Worm (Caenorhabditis elegans) whole organism, L2 larva: ENCODE results near the gene algn-2.

Experiments used
- aly-2 ChIP-seq: fragments of 150-350 bp; optimal IDR thresholded peaks from 2 replicates; lab custom pipeline; 2014; ENCODE audit warnings: missing biosample characterization, missing genetic modification characterization
- elt-1 ChIP-seq: fragments of 150-350 bp; optimal IDR thresholded peaks from 2 replicates; lab custom pipeline; 2014; ENCODE audit warnings: missing biosample characterization, missing genetic modification characterization
- mab-5 ChIP-seq: fragments of 150-350 bp; optimal IDR thresholded peaks from 2 replicates; lab custom pipeline; 2014; ENCODE audit warnings: missing biosample characterization, missing genetic modification characterization
- mbf-1 ChIP-seq: sonication (generic microtip); optimal IDR thresholded peaks from 2 replicates; lab custom pipeline; 2017; ENCODE audit warnings: missing biosample characterization, missing genetic modification characterization
- skn-1 ChIP-seq: sonication (generic microtip); optimal IDR thresholded peaks from 2 replicates; lab custom pipeline; 2017; ENCODE audit warnings: missing biosample characterization, missing genetic modification characterization
- unc-62 ChIP-seq: fragments of 150-350 bp; optimal IDR thresholded peaks from 2 replicates; lab custom pipeline; 2014; ENCODE audit warnings: missing biosample characterization, missing genetic modification reagents, missing genetic modification characterization

- TF ChIP-seq unc-62 (no peak), mab-5 (no peak), elt-1 (no peak), skn-1 (no peak), aly-2 (tag; lab: Kevin White, UChicago) (no peak), mbf-1 (tag; lab: Kevin White, UChicago) (no peak)
These were observed 10.6 kb upstream of the algn-2 start for ce11 chrII:5364516-5364915.
